Worm (Caenorhabditis elegans) whole organism, young adult: Measurements from ENCODE around the gene thoc-7.

Experiments
- B0261.1 ChIP-seq: sonication (generic microtip); optimal IDR thresholded peaks from 2 replicates; lab custom pipeline; 2016; ENCODE audit warnings: mild to moderate bottlenecking, missing genetic modification characterization, moderate library complexity, missing compliant biosample characterization
- F10E7.11 ChIP-seq: sonication (generic microtip); optimal IDR thresholded peaks from 2 replicates; lab custom pipeline; 2017; ENCODE audit warnings: mild to moderate bottlenecking, missing genetic modification characterization, moderate library complexity, missing compliant biosample characterization
- F22D6.2 ChIP-seq: sonication (generic microtip); optimal IDR thresholded peaks from 2 replicates; lab custom pipeline; 2016; ENCODE audit warnings: mild to moderate bottlenecking, missing genetic modification characterization, missing compliant biosample characterization
- F37B4.10 ChIP-seq: fragments of 200-800 bp; sonication (Bioruptor generic); IDR thresholded peaks from 2 replicates; pipeline ENCODE4 v1.3.6; 2022; ENCODE audit warnings: missing genetic modification characterization, missing compliant biosample characterization
- F49E8.2 ChIP-seq: sonication (generic microtip); optimal IDR thresholded peaks from 3 replicates; lab custom pipeline; 2017; ENCODE audit warnings: missing genetic modification characterization, mild to moderate bottlenecking, missing compliant biosample characterization, antibody characterized with exemption, moderate library complexity; ENCODE audit not compliant: insufficient read depth
- K12H6.12 ChIP-seq: fragments of 200-800 bp; sonication (Bioruptor generic); optimal IDR thresholded peaks from 2 replicates; lab custom pipeline; 2018; ENCODE audit warnings: mild to moderate bottlenecking, missing genetic modification characterization, missing compliant biosample characterization
- Y67H2A.10 ChIP-seq: fragments of 200-800 bp; sonication (Bioruptor generic); conservative IDR thresholded peaks from 2 replicates; pipeline ENCODE4 v1.3.6; 2022; ENCODE audit warnings: missing genetic modification reagents, missing genetic modification characterization, missing compliant biosample characterization
- ZK185.1 ChIP-seq: sonication (generic microtip); optimal IDR thresholded peaks from 2 replicates; lab custom pipeline; 2016; ENCODE audit warnings: mild to moderate bottlenecking, missing genetic modification characterization, missing compliant biosample characterization; ENCODE audit not compliant: poor library complexity, severe bottlenecking
- aptf-3 ChIP-seq: fragments of 200-800 bp; sonication (Bioruptor generic); IDR thresholded peaks from 2 replicates; pipeline ENCODE4 v1.3.6; 2022; ENCODE audit warnings: missing genetic modification characterization, missing compliant biosample characterization
- athp-1 ChIP-seq: sonication (generic microtip); optimal IDR thresholded peaks from 2 replicates; lab custom pipeline; 2017; ENCODE audit warnings: mild to moderate bottlenecking, missing genetic modification characterization, missing compliant biosample characterization
- attf-5 ChIP-seq: fragments of 200-800 bp; sonication (Bioruptor generic); optimal IDR thresholded peaks from 2 replicates; lab custom pipeline; 2018; ENCODE audit warnings: mild to moderate bottlenecking, missing genetic modification characterization, missing compliant biosample characterization
- bed-1 ChIP-seq: fragments of 200-800 bp; sonication (Bioruptor generic); IDR thresholded peaks from 2 replicates; pipeline ENCODE4 v1.3.6; 2022; ENCODE audit warnings: missing genetic modification reagents, missing genetic modification characterization, missing compliant biosample characterization
- ccch-3 ChIP-seq: fragments of 200-800 bp; sonication (Bioruptor generic); optimal IDR thresholded peaks from 2 replicates; lab custom pipeline; 2018; ENCODE audit warnings: mild to moderate bottlenecking, missing genetic modification characterization, missing compliant biosample characterization
- ceh-79 ChIP-seq: sonication (generic microtip); optimal IDR thresholded peaks from 2 replicates; lab custom pipeline; 2017; ENCODE audit warnings: mild to moderate bottlenecking, missing genetic modification characterization, missing compliant biosample characterization
- dox-1 ChIP-seq: fragments of 200-800 bp; sonication (Bioruptor generic); IDR thresholded peaks from 2 replicates; pipeline ENCODE4 v1.3.6; 2022; ENCODE audit warnings: missing genetic modification reagents, missing genetic modification characterization, missing compliant biosample characterization
- dpff-1 ChIP-seq: sonication (generic microtip); optimal IDR thresholded peaks from 2 replicates; lab custom pipeline; 2017; ENCODE audit warnings: mild to moderate bottlenecking, missing genetic modification characterization, missing compliant biosample characterization
- egrh-3 ChIP-seq: fragments of 200-800 bp; sonication (Bioruptor generic); IDR thresholded peaks from 2 replicates; pipeline ENCODE4 v1.3.6; 2022; ENCODE audit warnings: missing genetic modification reagents, missing genetic modification characterization, missing compliant biosample characterization
- fkh-3 ChIP-seq: sonication (generic microtip); optimal IDR thresholded peaks from 2 replicates; lab custom pipeline; 2016; ENCODE audit warnings: mild to moderate bottlenecking, missing genetic modification characterization, missing compliant biosample characterization
- him-1 ChIP-seq: sonication (generic microtip); optimal IDR thresholded peaks from 2 replicates; lab custom pipeline; 2016; ENCODE audit warnings: missing genotype, missing genetic modification reagents, missing genetic modification characterization, missing compliant biosample characterization
- hlh-12 ChIP-seq: sonication (generic microtip); optimal IDR thresholded peaks from 2 replicates; lab custom pipeline; 2016; ENCODE audit warnings: missing genetic modification characterization, missing compliant biosample characterization
- hlh-26 ChIP-seq: fragments of 200-800 bp; sonication (Bioruptor generic); conservative IDR thresholded peaks from 2 replicates; pipeline ENCODE4 v1.3.6; 2022; ENCODE audit warnings: missing genetic modification reagents, missing genetic modification characterization, missing compliant biosample characterization
- hsf-1 ChIP-seq: fragments of 200-800 bp; sonication (Bioruptor generic); IDR thresholded peaks from 2 replicates; pipeline ENCODE4 v1.3.6; 2022; ENCODE audit warnings: missing genetic modification reagents, missing genetic modification characterization, missing compliant biosample characterization
- lin-26 ChIP-seq: fragments of 200-800 bp; sonication (Bioruptor generic); IDR thresholded peaks from 2 replicates; pipeline ENCODE4 v1.3.6; 2022; ENCODE audit warnings: missing genetic modification reagents, missing genetic modification characterization, missing compliant biosample characterization
- lin-35 ChIP-seq, 3 experiments: fragments of 150-350 bp in 2 of 3; sonication (generic microtip) in 1 of 3; optimal IDR thresholded peaks; 2 replicates each; lab custom pipeline; 2014 to 2018; ENCODE audit warnings: missing biosample characterization in 3 of 3, missing genetic modification characterization in 3 of 3, missing genetic modification reagents in 3 of 3
- lin-40 ChIP-seq: sonication (generic microtip); optimal IDR thresholded peaks from 2 replicates; lab custom pipeline; 2016; ENCODE audit warnings: missing genetic modification characterization, mild to moderate bottlenecking, missing compliant biosample characterization, missing genotype, missing genetic modification reagents
- lsl-1 ChIP-seq: fragments of 200-800 bp; sonication (Bioruptor generic); optimal IDR thresholded peaks from 2 replicates; lab custom pipeline; 2018; ENCODE audit warnings: mild to moderate bottlenecking, missing genetic modification characterization, moderate library complexity, missing compliant biosample characterization
- madf-3 ChIP-seq: fragments of 200-800 bp; sonication (Bioruptor generic); IDR thresholded peaks from 2 replicates; pipeline ENCODE4 v1.3.6; 2022; ENCODE audit warnings: missing genetic modification reagents, missing genetic modification characterization, missing compliant biosample characterization
- mel-28 ChIP-seq: sonication (generic microtip); optimal IDR thresholded peaks from 2 replicates; lab custom pipeline; 2016; ENCODE audit warnings: borderline replicate concordance, mild to moderate bottlenecking, missing genetic modification characterization, missing compliant biosample characterization
- nfya-1 ChIP-seq: sonication (generic microtip); optimal IDR thresholded peaks from 2 replicates; lab custom pipeline; 2017; ENCODE audit warnings: antibody characterized with exemption, missing compliant biosample characterization, missing genetic modification characterization, borderline replicate concordance; ENCODE audit not compliant: insufficient read depth
- nhr-120 ChIP-seq: fragments of 200-800 bp; sonication (Bioruptor generic); IDR thresholded peaks from 2 replicates; pipeline ENCODE4 v1.3.6; 2022; ENCODE audit warnings: missing genetic modification characterization, missing compliant biosample characterization
- nhr-179 ChIP-seq: sonication (generic microtip); optimal IDR thresholded peaks from 2 replicates; lab custom pipeline; 2016; ENCODE audit warnings: mild to moderate bottlenecking, missing genetic modification characterization, missing compliant biosample characterization
- nhr-90 ChIP-seq: sonication (generic microtip); optimal IDR thresholded peaks from 2 replicates; lab custom pipeline; 2016; ENCODE audit warnings: missing genotype, mild to moderate bottlenecking, missing genetic modification characterization, missing compliant biosample characterization
- repo-1 ChIP-seq: sonication (generic microtip); optimal IDR thresholded peaks from 2 replicates; lab custom pipeline; 2017; ENCODE audit warnings: mild to moderate bottlenecking, missing genetic modification characterization, missing compliant biosample characterization
- rpc-1 ChIP-seq, 2 experiments: fragments of 150-350 bp in 1 of 2; sonication (generic microtip) in 1 of 2; optimal IDR thresholded peaks; 2 replicates each; lab custom pipeline; 2014 to 2018; ENCODE audit warnings: missing biosample characterization in 1 of 2, missing genetic modification characterization in 1 of 2, missing genetic modification reagents in 1 of 2, missing genotype in 1 of 2
- sea-2 ChIP-seq: fragments of 200-800 bp; sonication (Bioruptor generic); IDR thresholded peaks from 2 replicates; pipeline ENCODE4 v1.3.6; 2022; ENCODE audit warnings: missing genetic modification characterization, missing compliant biosample characterization
- snpc-1.3 ChIP-seq: sonication (generic microtip); optimal IDR thresholded peaks from 2 replicates; lab custom pipeline; 2017; ENCODE audit warnings: missing genetic modification characterization, mild to moderate bottlenecking, missing compliant biosample characterization, antibody characterized with exemption, moderate library complexity, missing genotype, missing genetic modification reagents; ENCODE audit not compliant: insufficient read depth
- snpc-3.4 ChIP-seq: sonication (generic microtip); optimal IDR thresholded peaks from 2 replicates; lab custom pipeline; 2017; ENCODE audit warnings: missing genetic modification characterization, mild to moderate bottlenecking, missing compliant biosample characterization, antibody characterized with exemption, moderate library complexity, missing genotype, missing genetic modification reagents
- somi-1 ChIP-seq: fragments of 200-800 bp; sonication (Bioruptor generic); optimal IDR thresholded peaks from 2 replicates; lab custom pipeline; 2018; ENCODE audit warnings: mild to moderate bottlenecking, missing genetic modification characterization, missing compliant biosample characterization
- unc-130 ChIP-seq: sonication (generic microtip); optimal IDR thresholded peaks from 2 replicates; lab custom pipeline; 2016; ENCODE audit warnings: missing genetic modification reagents, missing genetic modification characterization, missing compliant biosample characterization
- xnd-1 ChIP-seq: sonication (generic microtip); optimal IDR thresholded peaks from 2 replicates; lab custom pipeline; 2016; ENCODE audit warnings: missing genotype, missing genetic modification reagents, missing genetic modification characterization, missing compliant biosample characterization
- zim-3 ChIP-seq: sonication (generic microtip); optimal IDR thresholded peaks from 2 replicates; lab custom pipeline; 2017; ENCODE audit warnings: mild to moderate bottlenecking, missing genetic modification characterization, moderate library complexity, missing compliant biosample characterization
- ztf-18 ChIP-seq: sonication (generic microtip); optimal IDR thresholded peaks from 2 replicates; lab custom pipeline; 2016; ENCODE audit warnings: missing genotype, mild to moderate bottlenecking, missing genetic modification characterization, missing compliant biosample characterization
- ztf-22 ChIP-seq: fragments of 200-800 bp; sonication (Bioruptor generic); optimal IDR thresholded peaks from 2 replicates; lab custom pipeline; 2018; ENCODE audit warnings: mild to moderate bottlenecking, missing genetic modification characterization, moderate library complexity, missing compliant biosample characterization
- ztf-25 ChIP-seq: fragments of 200-800 bp; sonication (Bioruptor generic); IDR thresholded peaks from 2 replicates; pipeline ENCODE4 v1.3.6; 2022; ENCODE audit warnings: missing genetic modification reagents, missing genetic modification characterization, missing compliant biosample characterization
- ztf-3 ChIP-seq: fragments of 200-800 bp; sonication (Bioruptor generic); optimal IDR thresholded peaks from 2 replicates; lab custom pipeline; 2018; ENCODE audit warnings: mild to moderate bottlenecking, missing genetic modification characterization, missing compliant biosample characterization
- ztf-6 ChIP-seq: fragments of 200-800 bp; sonication (Bioruptor generic); IDR thresholded peaks from 2 replicates; pipeline ENCODE4 v1.3.6; 2022; ENCODE audit warnings: missing genetic modification reagents, missing genetic modification characterization, missing compliant biosample characterization

The thoc-7 gene

ce11 chrIV:13887408-13888163 is 5.1 kb downstream of the thoc-7 start, which contains the start of gene lin-66 (continued):
- TF ChIP-seq ZK185.1, result peak; percentile 78
- no peak for TF ChIP-seq hlh-12 (tag; lab: Kevin White, UChicago)
- peak; percentile 68 for TF ChIP-seq somi-1 (GFP tag; lab: Kevin White, UChicago)
- no peak for TF ChIP-seq snpc-3.4
- TF ChIP-seq dox-1 (GFP tag; lab: Robert Waterston, UW), result peak; percentile 86
- TF ChIP-seq dpff-1 (tag; lab: Kevin White, UChicago), result no peak
- no peak for TF ChIP-seq zim-3 (tag; lab: Kevin White, UChicago)
- TF ChIP-seq F10E7.11 (tag; lab: Kevin White, UChicago), result no peak
- no peak for TF ChIP-seq xnd-1 (tag; lab: Kevin White, UChicago)
- TF ChIP-seq ztf-6 (GFP tag; lab: Robert Waterston, UW), result 0 out of 2 replicates have a peak, but pooled peaks have one; percentile 31
- 0 out of 2 replicates have a peak, but pooled peaks have one; percentile 23 for TF ChIP-seq sea-2 (GFP tag; lab: Robert Waterston, UW)
- no peak for TF ChIP-seq nfya-1 (tag; lab: Kevin White, UChicago)
- peak; percentile 75 for TF ChIP-seq repo-1 (tag; lab: Kevin White, UChicago)
- no peak for TF ChIP-seq unc-130
- TF ChIP-seq nhr-179 (tag; lab: Kevin White, UChicago), result no peak
- no peak for TF ChIP-seq ztf-25
- TF ChIP-seq ztf-18 (tag; lab: Kevin White, UChicago), result peak; percentile 84
- TF ChIP-seq rpc-1 (optimal IDR thresholded peaks at IDR 0.05; lab: Kevin White, UChicago), result no peak
- TF ChIP-seq rpc-1 (tag; optimal IDR thresholded peaks at IDR 0.05; lab: Kevin White, UChicago), result no peak
- peak; percentile 69 for TF ChIP-seq nhr-90
- TF ChIP-seq Y67H2A.10, result peak; percentile 84
- peak; percentile 88 for TF ChIP-seq egrh-3 (GFP tag; lab: Robert Waterston, UW)
- TF ChIP-seq ceh-79, result peak; percentile 62
- no peak for TF ChIP-seq mel-28 (tag; lab: Kevin White, UChicago)
- TF ChIP-seq ztf-22, result peak; percentile 33
- TF ChIP-seq hlh-26 (GFP tag; lab: Robert Waterston, UW), result no peak
- TF ChIP-seq nhr-120 (GFP tag; lab: Robert Waterston, UW), result no peak
- TF ChIP-seq him-1, result no peak
- no peak for TF ChIP-seq bed-1 (GFP tag; lab: Robert Waterston, UW)
- TF ChIP-seq snpc-1.3 (tag; lab: Kevin White, UChicago), result no peak
- TF ChIP-seq hsf-1 (GFP tag; lab: Robert Waterston, UW), result peak; percentile 60; the same call in 1 of the 2 replicates
- TF ChIP-seq lin-40 (tag; lab: Kevin White, UChicago), result peak; percentile 91
- peak; percentile 94 for TF ChIP-seq attf-5 (GFP tag; lab: Kevin White, UChicago)
- no peak for TF ChIP-seq F49E8.2 (tag; lab: Kevin White, UChicago)
- no peak for TF ChIP-seq ccch-3 (GFP tag; lab: Kevin White, UChicago)
- TF ChIP-seq F22D6.2 (tag; lab: Kevin White, UChicago), result peak; percentile 46
- no peak for TF ChIP-seq fkh-3 (tag; lab: Kevin White, UChicago)
- peak; percentile 84 for TF ChIP-seq athp-1 (tag; lab: Kevin White, UChicago)
- no peak for TF ChIP-seq lin-35 (GFP tag; optimal IDR thresholded peaks at IDR 0.05; lab: Kevin White, UChicago)
- 0 out of 2 replicates have a peak, but pooled peaks have one; percentile 48 for TF ChIP-seq madf-3 (GFP tag; lab: Robert Waterston, UW)
- 0 out of 2 replicates have a peak, but pooled peaks have one; percentile 44 for TF ChIP-seq aptf-3
- TF ChIP-seq lin-26 (GFP tag; lab: Robert Waterston, UW), result peak; percentile 75; the same call in 1 of the 2 replicates
- peak; percentile 96 for TF ChIP-seq K12H6.12 (tag; lab: Kevin White, UChicago)
- no peak for TF ChIP-seq F37B4.10
- TF ChIP-seq ztf-3 (GFP tag; lab: Kevin White, UChicago), result peak; percentile 75
- no peak for TF ChIP-seq lsl-1
- TF ChIP-seq B0261.1 (tag; lab: Kevin White, UChicago), result no peak
